Fruit fly (Drosophila melanogaster) whole organism, embryonic: ENCODE results near the gene Gr93d.
A peak's percentile ranks its signal among the peaks of the same experiment; 100 is the strongest.

Experiments
- Abd-B ChIP-seq: fragments of 200-800 bp; sonication (Bioruptor generic); optimal IDR thresholded peaks from 2 replicates; lab custom pipeline; 2018; ENCODE audit warnings: missing biosample characterization, mild to moderate bottlenecking, missing genetic modification characterization, moderate library complexity
- Awh ChIP-seq: fragments of 200-800 bp; sonication (Bioruptor generic); IDR thresholded peaks from 2 replicates; pipeline ENCODE4, ENCODE4 v1.3.6; 2022; ENCODE audit warnings: missing biosample characterization, missing genetic modification characterization
- Blimp-1 ChIP-seq: fragments of 200-800 bp; sonication (Bioruptor generic); optimal IDR thresholded peaks from 3 replicates; lab custom pipeline; 2018; ENCODE audit warnings: missing biosample characterization, missing genetic modification characterization, mild to moderate bottlenecking, moderate library complexity, missing genetic modification reagents
- Bteb2 ChIP-seq: fragments of 200-800 bp; sonication (Bioruptor generic); optimal IDR thresholded peaks from 2 replicates; lab custom pipeline; 2016; ENCODE audit warnings: missing biosample characterization, missing genetic modification characterization
- CG11247 ChIP-seq: fragments of 200-800 bp; sonication (Bioruptor generic); IDR thresholded peaks from 2 replicates; pipeline ENCODE4 v1.3.6; 2022; ENCODE audit warnings: missing biosample characterization, missing genetic modification characterization
- CG15011 ChIP-seq: fragments of 200-800 bp; sonication (Bioruptor generic); optimal IDR thresholded peaks from 3 replicates; lab custom pipeline; 2018; ENCODE audit warnings: missing biosample characterization, mild to moderate bottlenecking, missing genetic modification characterization
- CG15479 ChIP-seq: fragments of 200-800 bp; sonication (Bioruptor generic); optimal IDR thresholded peaks from 3 replicates; lab custom pipeline; 2019; ENCODE audit warnings: missing biosample characterization, mild to moderate bottlenecking, missing genetic modification characterization, moderate library complexity
- CG16815 ChIP-seq: fragments of 200-800 bp; sonication (Bioruptor generic); optimal IDR thresholded peaks from 3 replicates; lab custom pipeline; 2017; ENCODE audit warnings: missing biosample characterization, mild to moderate bottlenecking, missing genetic modification characterization
- CG1832 ChIP-seq: fragments of 200-800 bp; sonication (Bioruptor generic); optimal IDR thresholded peaks from 2 replicates; lab custom pipeline; 2017; ENCODE audit warnings: missing biosample characterization, mild to moderate bottlenecking, missing genetic modification characterization, inconsistent platforms
- CG2120 ChIP-seq: fragments of 200-800 bp; sonication (Bioruptor generic); optimal IDR thresholded peaks from 3 replicates; lab custom pipeline; 2016; ENCODE audit warnings: missing biosample characterization, missing genetic modification characterization
- CG2202 ChIP-seq: fragments of 200-800 bp; sonication (Bioruptor generic); optimal IDR thresholded peaks from 2 replicates; lab custom pipeline; 2018; ENCODE audit warnings: missing biosample characterization, mild to moderate bottlenecking, missing genetic modification characterization
- CG30403 ChIP-seq: fragments of 200-800 bp; sonication (Bioruptor generic); optimal IDR thresholded peaks from 3 replicates; lab custom pipeline; 2016; ENCODE audit warnings: missing biosample characterization, missing genetic modification characterization
- CG31441 ChIP-seq: fragments of 200-800 bp; sonication (Bioruptor generic); IDR thresholded peaks from 2 replicates; pipeline ENCODE4 v1.3.6; 2022; ENCODE audit warnings: missing biosample characterization, missing genetic modification characterization
- CG3163 ChIP-seq: fragments of 200-800 bp; sonication (Bioruptor generic); optimal IDR thresholded peaks from 3 replicates; lab custom pipeline; 2016; ENCODE audit warnings: missing biosample characterization, missing genetic modification characterization
- CG34376 ChIP-seq: fragments of 200-800 bp; sonication (Bioruptor generic); optimal IDR thresholded peaks from 2 replicates; lab custom pipeline; 2018; ENCODE audit warnings: missing biosample characterization, mild to moderate bottlenecking, missing genetic modification characterization
- CG6683 ChIP-seq: fragments of 200-800 bp; sonication (Bioruptor generic); optimal IDR thresholded peaks from 2 replicates; lab custom pipeline; 2017; ENCODE audit warnings: missing biosample characterization, mild to moderate bottlenecking, missing genetic modification characterization, missing genetic modification reagents
- CG6791 ChIP-seq: fragments of 200-800 bp; sonication (Bioruptor generic); IDR thresholded peaks from 3 replicates; pipeline ENCODE4 v1.3.6; 2022; ENCODE audit warnings: missing biosample characterization, missing genetic modification characterization; ENCODE audit not compliant: partially characterized antibody
- CG7963 ChIP-seq: fragments of 200-800 bp; sonication (Bioruptor generic); IDR thresholded peaks from 3 replicates; pipeline ENCODE4 v1.3.6; 2022; ENCODE audit warnings: missing biosample characterization, missing genetic modification characterization; ENCODE audit not compliant: partially characterized antibody
- CG8281 ChIP-seq: fragments of 200-800 bp; sonication (Bioruptor generic); optimal IDR thresholded peaks from 2 replicates; lab custom pipeline; 2018; ENCODE audit warnings: missing biosample characterization, mild to moderate bottlenecking, missing genetic modification characterization, moderate library complexity
- CG9437 ChIP-seq: fragments of 200-800 bp; sonication (Bioruptor generic); optimal IDR thresholded peaks from 2 replicates; lab custom pipeline; 2018; ENCODE audit warnings: missing biosample characterization, mild to moderate bottlenecking, missing genetic modification characterization
- Dek ChIP-seq: fragments of 200-800 bp; sonication (Bioruptor generic); optimal IDR thresholded peaks from 3 replicates; lab custom pipeline; 2019; ENCODE audit warnings: missing biosample characterization, mild to moderate bottlenecking, missing genetic modification characterization, moderate library complexity
- Doc3 ChIP-seq: fragments of 200-800 bp; sonication (Bioruptor generic); IDR thresholded peaks from 3 replicates; pipeline ENCODE4 v1.3.6; 2022; ENCODE audit warnings: missing biosample characterization, missing genetic modification characterization; ENCODE audit not compliant: partially characterized antibody
- Ets65A ChIP-seq: fragments of 200-800 bp; sonication (Bioruptor generic); peaks from one replicate; lab custom pipeline; 2016; ENCODE audit warnings: missing biosample characterization, missing genetic modification characterization
- Gsc ChIP-seq: fragments of 200-800 bp; sonication (Bioruptor generic); IDR thresholded peaks from 2 replicates; pipeline ENCODE4 v1.3.6; 2022; ENCODE audit warnings: missing biosample characterization, missing genetic modification characterization
- NC2α ChIP-seq: fragments of 200-800 bp; sonication (Bioruptor generic); optimal IDR thresholded peaks from 2 replicates; lab custom pipeline; 2016; ENCODE audit warnings: missing biosample characterization, missing genetic modification characterization
- Nf-YC ChIP-seq: fragments of 200-800 bp; optimal IDR thresholded peaks from 3 replicates; lab custom pipeline; 2019; ENCODE audit warnings: missing biosample characterization, mild to moderate bottlenecking, missing genetic modification characterization, moderate library complexity
- Ptx1 ChIP-seq: fragments of 200-800 bp; sonication (Bioruptor generic); IDR thresholded peaks from 2 replicates; pipeline ENCODE4 v1.3.6; 2022; ENCODE audit warnings: missing biosample characterization, missing genetic modification characterization
- Spps ChIP-seq: fragments of 200-800 bp; sonication (Bioruptor generic); optimal IDR thresholded peaks from 2 replicates; lab custom pipeline; 2018; ENCODE audit warnings: missing biosample characterization, mild to moderate bottlenecking, missing genetic modification characterization
- Trl ChIP-seq, 3 experiments: fragments of >200 bp in 2 of 3; fragments of 200-800 bp in 1 of 3; sonication (Bioruptor generic) in 1 of 3; optimal IDR thresholded peaks; 2 replicates in 1 of 3; 3 replicates in 2 of 3; lab custom pipeline; 2016 to 2017; ENCODE audit warnings: missing biosample characterization in 1 of 3, missing genetic modification characterization in 1 of 3
- aop ChIP-seq: fragments of 200-800 bp; sonication (Bioruptor generic); IDR thresholded peaks from 2 replicates; pipeline ENCODE4 v1.3.6; 2022; ENCODE audit warnings: missing biosample characterization, missing genetic modification characterization
- cato ChIP-seq: fragments of 200-800 bp; sonication (Bioruptor generic); optimal IDR thresholded peaks from 2 replicates; lab custom pipeline; 2016; ENCODE audit warnings: missing biosample characterization, missing genetic modification characterization, borderline replicate concordance
- cwo ChIP-seq: fragments of 200-800 bp; sonication (Bioruptor generic); optimal IDR thresholded peaks from 3 replicates; lab custom pipeline; 2017; ENCODE audit warnings: missing biosample characterization, missing genetic modification characterization, mild to moderate bottlenecking, moderate library complexity, missing genetic modification reagents
- danr ChIP-seq: fragments of 200-800 bp; sonication (Bioruptor generic); IDR thresholded peaks from 2 replicates; pipeline ENCODE4 v1.3.6; 2022; ENCODE audit warnings: missing biosample characterization, missing genetic modification characterization
- disco-r ChIP-seq: fragments of 200-800 bp; sonication (Bioruptor generic); optimal IDR thresholded peaks from 2 replicates; lab custom pipeline; 2016; ENCODE audit warnings: missing biosample characterization, missing genetic modification characterization
- ems ChIP-seq: fragments of 200-800 bp; sonication (Bioruptor generic); optimal IDR thresholded peaks from 3 replicates; lab custom pipeline; 2016; ENCODE audit warnings: missing biosample characterization, missing genetic modification characterization
- ewg ChIP-seq: fragments of 200-800 bp; sonication (Bioruptor generic); optimal IDR thresholded peaks from 3 replicates; lab custom pipeline; 2017; ENCODE audit warnings: mild to moderate bottlenecking, missing biosample characterization, missing genetic modification reagents, missing genetic modification characterization
- fd64A ChIP-seq: fragments of 200-800 bp; sonication (Bioruptor generic); optimal IDR thresholded peaks from 3 replicates; lab custom pipeline; 2018; ENCODE audit warnings: missing biosample characterization, mild to moderate bottlenecking, missing genetic modification characterization
- ftz-f1 ChIP-seq: fragments of 200-800 bp; sonication (Bioruptor generic); optimal IDR thresholded peaks from 2 replicates; lab custom pipeline; 2016; ENCODE audit warnings: missing biosample characterization, missing genetic modification characterization
- gcm2 ChIP-seq: fragments of 200-800 bp; sonication (Bioruptor generic); optimal IDR thresholded peaks from 2 replicates; lab custom pipeline; 2016; ENCODE audit warnings: missing biosample characterization, missing genetic modification characterization
- gem ChIP-seq: fragments of 200-800 bp; sonication (Bioruptor generic); optimal IDR thresholded peaks from 2 replicates; lab custom pipeline; 2019; ENCODE audit warnings: missing biosample characterization, mild to moderate bottlenecking, missing genetic modification characterization, moderate library complexity
- inv ChIP-seq: fragments of 200-800 bp; sonication (Bioruptor generic); IDR thresholded peaks from 2 replicates; pipeline ENCODE4 v1.3.6; 2022; ENCODE audit warnings: missing biosample characterization, missing genetic modification characterization; ENCODE audit not compliant: partially characterized antibody
- knrl ChIP-seq: fragments of 200-800 bp; sonication (Bioruptor generic); IDR thresholded peaks from 3 replicates; pipeline ENCODE4 v1.3.6; 2022; ENCODE audit warnings: missing biosample characterization, missing genetic modification characterization; ENCODE audit not compliant: partially characterized antibody
- nerfin-2 ChIP-seq: fragments of 200-800 bp; sonication (Bioruptor generic); IDR thresholded peaks from 2 replicates; pipeline ENCODE4 v1.3.6; 2022; ENCODE audit warnings: missing biosample characterization, missing genetic modification characterization; ENCODE audit not compliant: partially characterized antibody
- psq ChIP-seq: fragments of 200-800 bp; sonication (Bioruptor generic); optimal IDR thresholded peaks from 2 replicates; lab custom pipeline; 2017; ENCODE audit warnings: missing biosample characterization, missing genetic modification characterization
- rib ChIP-seq: fragments of 200-800 bp; sonication (Bioruptor generic); IDR thresholded peaks from 2 replicates; pipeline ENCODE4 v1.3.6; 2022; ENCODE audit warnings: missing biosample characterization, missing genetic modification characterization
- row ChIP-seq: fragments of 200-800 bp; sonication (Bioruptor generic); IDR thresholded peaks from 3 replicates; pipeline ENCODE4 v1.3.6; 2022; ENCODE audit warnings: missing biosample characterization, missing genetic modification characterization
- sens-2 ChIP-seq: fragments of 200-800 bp; sonication (Bioruptor generic); IDR thresholded peaks from 2 replicates; pipeline ENCODE4 v1.3.6; 2022; ENCODE audit warnings: missing biosample characterization, missing genetic modification characterization
- ttk ChIP-seq: fragments of 200-800 bp; sonication (Bioruptor generic); IDR thresholded peaks from 2 replicates; pipeline ENCODE4 v2.1.2; 2022; ENCODE audit warnings: missing biosample characterization, missing genetic modification characterization
- zen ChIP-seq: fragments of 200-800 bp; sonication (Bioruptor generic); optimal IDR thresholded peaks from 3 replicates; lab custom pipeline; 2018; ENCODE audit warnings: missing biosample characterization, mild to moderate bottlenecking, missing genetic modification characterization, moderate library complexity

Gene Gr93d

DNA sequence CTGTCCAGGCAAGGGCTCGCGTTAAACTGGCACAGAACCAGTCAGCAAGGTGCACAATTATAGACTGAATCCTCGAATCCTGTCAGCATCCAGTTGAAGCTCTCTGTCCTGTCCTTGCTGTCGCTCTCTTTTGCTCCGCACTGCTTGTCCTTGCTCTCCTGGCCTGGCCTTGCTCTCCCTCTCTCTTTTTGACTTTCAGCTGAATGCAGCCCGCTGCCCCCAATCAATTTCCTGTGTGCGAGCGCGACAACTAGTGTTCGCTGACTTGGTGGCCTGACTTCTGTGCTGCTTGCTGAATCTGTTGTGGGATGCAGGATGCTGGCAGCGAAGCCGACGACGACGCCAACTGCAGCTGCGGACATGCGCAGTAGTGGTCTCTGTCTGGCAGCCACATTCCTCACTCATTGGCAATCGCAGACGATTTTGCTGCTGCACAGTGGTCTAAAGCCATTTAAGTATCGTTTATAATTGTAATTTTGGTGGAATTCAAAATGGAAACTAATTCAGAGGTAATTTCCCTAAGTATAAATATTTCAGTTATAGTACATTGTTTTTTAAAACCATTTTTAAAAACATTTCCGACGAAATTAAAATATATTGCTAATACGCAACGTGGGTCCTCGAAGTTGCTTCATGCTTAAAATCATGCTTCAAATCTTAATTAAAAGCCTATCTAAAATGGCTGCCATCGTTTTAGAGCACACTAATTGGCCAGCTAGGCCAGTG, 37.7 kb downstream of the Gr93d start (continued):
- TF ChIP-seq cwo (GFP tag; lab: Kevin White, UChicago): peak; percentile 47
- TF ChIP-seq Nf-YC (tag; lab: Kevin White, UChicago): peak; percentile 28
- no peak for TF ChIP-seq CG8281 (tag; lab: Kevin White, UChicago)
- TF ChIP-seq CG34376 (GFP tag; lab: Kevin White, UChicago): no peak
- TF ChIP-seq Trl (optimal IDR thresholded peaks at IDR 0.05; lab: Kevin White, UChicago): peak; percentile 57 to 64
- TF ChIP-seq Trl (GFP tag; optimal IDR thresholded peaks at IDR 0.05; lab: Kevin White, UChicago): no peak
- no peak for TF ChIP-seq cato (GFP tag; lab: Kevin White, UChicago)
- no peak for TF ChIP-seq NC2α (GFP tag; lab: Kevin White, UChicago)
- TF ChIP-seq CG2120 (GFP tag; lab: Kevin White, UChicago): peak; percentile 50
- 0 out of 2 replicates have a peak, but pooled peaks have one; percentile 8 for TF ChIP-seq Ptx1
- TF ChIP-seq CG7963 (GFP tag; lab: Robert Waterston, UW): no peak
- no peak for TF ChIP-seq Spps (tag; lab: Kevin White, UChicago)
- no peak for TF ChIP-seq inv (GFP tag; lab: Robert Waterston, UW)
- TF ChIP-seq Abd-B (GFP tag; lab: Kevin White, UChicago): no peak
- no peak for TF ChIP-seq Gsc
- no peak for TF ChIP-seq danr (GFP tag; lab: Robert Waterston, UW)
- no peak for TF ChIP-seq CG6791
- TF ChIP-seq Bteb2 (GFP tag; lab: Kevin White, UChicago): no peak
- peak; percentile 6 for TF ChIP-seq CG9437 (GFP tag; lab: Kevin White, UChicago)
- TF ChIP-seq CG31441: no peak
- TF ChIP-seq ttk (GFP tag; lab: Robert Waterston, UW): no peak
- TF ChIP-seq row (GFP tag; lab: Robert Waterston, UW): peak; percentile 46
- TF ChIP-seq knrl (GFP tag; lab: Robert Waterston, UW): no peak
- no peak for TF ChIP-seq rib (GFP tag; lab: Robert Waterston, UW)
- peak; percentile 69 for TF ChIP-seq Ets65A (GFP tag; lab: Kevin White, UChicago)
- TF ChIP-seq CG30403 (GFP tag; lab: Kevin White, UChicago): peak; percentile 30
- no peak for TF ChIP-seq sens-2 (GFP tag; lab: Robert Waterston, UW)
- no peak for TF ChIP-seq disco-r (GFP tag; lab: Kevin White, UChicago)
- TF ChIP-seq CG11247: no peak
- TF ChIP-seq CG16815 (GFP tag; lab: Kevin White, UChicago): no peak
- TF ChIP-seq ewg: peak; percentile 67
- no peak for TF ChIP-seq CG15479 (GFP tag; lab: Kevin White, UChicago)
- no peak for TF ChIP-seq Doc3
- no peak for TF ChIP-seq CG2202 (tag; lab: Kevin White, UChicago)
- TF ChIP-seq Awh (GFP tag; lab: Robert Waterston, UW): no peak
- no peak for TF ChIP-seq psq
- no peak for TF ChIP-seq Blimp-1 (GFP tag; lab: Kevin White, UChicago)
- TF ChIP-seq zen (tag; lab: Kevin White, UChicago): no peak
- TF ChIP-seq nerfin-2 (GFP tag; lab: Robert Waterston, UW): no peak
- no peak for TF ChIP-seq ems (GFP tag; lab: Kevin White, UChicago)
- no peak for TF ChIP-seq aop (GFP tag; lab: Robert Waterston, UW)
- TF ChIP-seq gem (tag; lab: Kevin White, UChicago): peak; percentile 48
- TF ChIP-seq Dek: no peak
- no peak for TF ChIP-seq CG3163 (GFP tag; lab: Kevin White, UChicago)
- peak; percentile 64 for TF ChIP-seq CG1832 (GFP tag; lab: Kevin White, UChicago)
- TF ChIP-seq gcm2: no peak
- TF ChIP-seq ftz-f1: no peak
- TF ChIP-seq CG6683 (GFP tag; lab: Kevin White, UChicago): no peak
- no peak for TF ChIP-seq fd64A (GFP tag; lab: Kevin White, UChicago)
- no peak for TF ChIP-seq CG15011 (GFP tag; lab: Kevin White, UChicago)
